Fruit fly (Drosophila melanogaster) whole organism, embryonic: Measurements from ENCODE around the gene CG33158.

Experiments
- Antp ChIP-seq: fragments of 200-800 bp; sonication (Bioruptor generic); optimal IDR thresholded peaks from 3 replicates; lab custom pipeline; 2016; ENCODE audit warnings: missing biosample characterization, missing genetic modification characterization
- CG11504 ChIP-seq: fragments of 200-800 bp; sonication (Bioruptor generic); optimal IDR thresholded peaks from 3 replicates; lab custom pipeline; 2019; ENCODE audit warnings: missing biosample characterization, mild to moderate bottlenecking, missing genetic modification characterization, moderate library complexity
- CG15696 ChIP-seq: fragments of 200-800 bp; sonication (Bioruptor generic); optimal IDR thresholded peaks from 2 replicates; lab custom pipeline; 2019; ENCODE audit warnings: missing biosample characterization, mild to moderate bottlenecking, missing genetic modification characterization, moderate library complexity
- CG17385 ChIP-seq: fragments of 200-800 bp; sonication (Bioruptor generic); optimal IDR thresholded peaks from 3 replicates; lab custom pipeline; 2018; ENCODE audit warnings: missing biosample characterization, mild to moderate bottlenecking, missing genetic modification characterization
- CG2199 ChIP-seq: fragments of 200-800 bp; sonication (Bioruptor generic); IDR thresholded peaks from 3 replicates; pipeline ENCODE4 v1.3.6; 2022; ENCODE audit warnings: missing biosample characterization, missing genetic modification characterization
- CG2678 ChIP-seq: fragments of 200-800 bp; sonication (Bioruptor generic); optimal IDR thresholded peaks from 3 replicates; lab custom pipeline; 2019; ENCODE audit warnings: missing biosample characterization, mild to moderate bottlenecking, missing genetic modification characterization, moderate library complexity
- CG31224 ChIP-seq: fragments of 200-800 bp; sonication (Bioruptor generic); IDR thresholded peaks from 2 replicates; pipeline ENCODE4 v1.3.6; 2022; ENCODE audit warnings: missing biosample characterization, missing genetic modification characterization
- CG3281 ChIP-seq: fragments of 200-800 bp; sonication (Bioruptor generic); optimal IDR thresholded peaks from 3 replicates; lab custom pipeline; 2017; ENCODE audit warnings: missing biosample characterization, mild to moderate bottlenecking, missing genetic modification characterization
- CG34422 ChIP-seq: fragments of 200-800 bp; sonication (Bioruptor generic); IDR thresholded peaks from 3 replicates; pipeline ENCODE4 v1.3.6; 2022; ENCODE audit warnings: missing biosample characterization, missing genetic modification characterization
- CG7928 ChIP-seq: fragments of 200-800 bp; sonication (Bioruptor generic); optimal IDR thresholded peaks from 2 replicates; lab custom pipeline; 2017; ENCODE audit warnings: missing biosample characterization, mild to moderate bottlenecking, missing genetic modification characterization
- HmgZ ChIP-seq: fragments of 200-800 bp; sonication (Bioruptor generic); optimal IDR thresholded peaks from 2 replicates; lab custom pipeline; 2018; ENCODE audit warnings: missing biosample characterization, mild to moderate bottlenecking, missing genetic modification characterization
- Hmr ChIP-seq: fragments of 200-800 bp; sonication (Bioruptor generic); optimal IDR thresholded peaks from 3 replicates; lab custom pipeline; 2017; ENCODE audit warnings: mild to moderate bottlenecking, missing biosample characterization, missing genetic modification reagents, missing genetic modification characterization
- Lpt ChIP-seq: fragments of >200 bp; optimal IDR thresholded peaks from 2 replicates; lab custom pipeline; 2018; ENCODE audit warnings: missing biosample characterization, missing genetic modification characterization
- Med ChIP-seq: fragments of 200-800 bp; sonication (Bioruptor generic); peaks from one replicate; lab custom pipeline; 2016; ENCODE audit warnings: missing biosample characterization, missing genetic modification characterization, mild to moderate bottlenecking, inconsistent platforms, moderate library complexity
- Taf1 ChIP-seq: fragments of 200-800 bp; sonication (Bioruptor generic); IDR thresholded peaks from 2 replicates; pipeline ENCODE4 v1.3.6; 2022; ENCODE audit warnings: missing biosample characterization, missing genetic modification characterization
- ap ChIP-seq: fragments of 200-800 bp; sonication (Bioruptor generic); IDR thresholded peaks from 2 replicates; pipeline ENCODE4 v1.3.6; 2022; ENCODE audit warnings: missing biosample characterization, missing genetic modification characterization
- chinmo ChIP-seq: fragments of 200-800 bp; sonication (Bioruptor generic); IDR thresholded peaks from 4 replicates; pipeline ENCODE4 v1.3.6; 2022; ENCODE audit warnings: missing biosample characterization, missing genetic modification characterization; ENCODE audit not compliant: partially characterized antibody
- da ChIP-seq: fragments of 200-800 bp; sonication (Bioruptor generic); optimal IDR thresholded peaks from 2 replicates; lab custom pipeline; 2016; ENCODE audit warnings: missing biosample characterization, missing genetic modification characterization
- gcm ChIP-seq: fragments of 200-800 bp; sonication (Bioruptor generic); optimal IDR thresholded peaks from 2 replicates; lab custom pipeline; 2019; ENCODE audit warnings: missing biosample characterization, mild to moderate bottlenecking, missing genetic modification characterization, moderate library complexity
- hkb ChIP-seq, 2 experiments: fragments of 200-800 bp in 1 of 2; fragments of >200 bp in 1 of 2; sonication (Bioruptor generic) in 1 of 2; IDR thresholded peaks in 1 of 2; optimal IDR thresholded peaks in 1 of 2; 2 replicates each; pipeline versions ENCODE4 v1.3.6 to Lab custom; 2017 to 2022; ENCODE audit warnings: missing biosample characterization in 1 of 2, missing genetic modification characterization in 1 of 2
- jumu ChIP-seq: fragments of 200-800 bp; sonication (Bioruptor generic); optimal IDR thresholded peaks from 3 replicates; lab custom pipeline; 2016; ENCODE audit warnings: missing biosample characterization, missing genetic modification characterization
- luna ChIP-seq: fragments of 200-800 bp; sonication (Bioruptor generic); optimal IDR thresholded peaks from 2 replicates; lab custom pipeline; 2016; ENCODE audit warnings: missing biosample characterization, missing genetic modification characterization
- nmo ChIP-seq: fragments of 200-800 bp; sonication (Bioruptor generic); optimal IDR thresholded peaks from 2 replicates; lab custom pipeline; 2018; ENCODE audit warnings: missing biosample characterization, mild to moderate bottlenecking, missing genetic modification characterization, moderate library complexity
- nom ChIP-seq: fragments of 200-800 bp; sonication (Bioruptor generic); optimal IDR thresholded peaks from 2 replicates; lab custom pipeline; 2017; ENCODE audit warnings: missing biosample characterization, missing genetic modification characterization, mild to moderate bottlenecking, moderate library complexity, missing genetic modification reagents
- psq ChIP-seq: fragments of 200-800 bp; sonication (Bioruptor generic); optimal IDR thresholded peaks from 2 replicates; lab custom pipeline; 2017; ENCODE audit warnings: missing biosample characterization, missing genetic modification characterization
- salm ChIP-seq: fragments of 200-800 bp; sonication (Bioruptor generic); optimal IDR thresholded peaks from 2 replicates; lab custom pipeline; 2018; ENCODE audit warnings: missing biosample characterization, mild to moderate bottlenecking, missing genetic modification characterization
- schlank ChIP-seq: fragments of 200-800 bp; sonication (Bioruptor generic); optimal IDR thresholded peaks from 2 replicates; lab custom pipeline; 2018; ENCODE audit warnings: missing biosample characterization, mild to moderate bottlenecking, missing genetic modification characterization
- sens ChIP-seq: fragments of 200-800 bp; sonication (Bioruptor generic); peaks from one replicate; lab custom pipeline; 2016; ENCODE audit warnings: missing biosample characterization, missing genetic modification characterization
- sens-2 ChIP-seq: fragments of 200-800 bp; sonication (Bioruptor generic); IDR thresholded peaks from 2 replicates; pipeline ENCODE4 v1.3.6; 2022; ENCODE audit warnings: missing biosample characterization, missing genetic modification characterization
- seq ChIP-seq: fragments of 200-800 bp; sonication (Bioruptor generic); IDR thresholded peaks from 2 replicates; pipeline ENCODE4 v1.3.6; 2022; ENCODE audit warnings: missing biosample characterization, missing genetic modification characterization
- sqz ChIP-seq: fragments of 200-800 bp; sonication (Bioruptor generic); optimal IDR thresholded peaks from 3 replicates; lab custom pipeline; 2018; ENCODE audit warnings: missing biosample characterization, mild to moderate bottlenecking, missing genetic modification characterization
- stc ChIP-seq: fragments of 200-800 bp; sonication (Bioruptor generic); IDR thresholded peaks from 2 replicates; pipeline ENCODE4 v1.3.6; 2022; ENCODE audit warnings: missing biosample characterization, missing genetic modification characterization
- sug ChIP-seq: fragments of 200-800 bp; optimal IDR thresholded peaks from 2 replicates; lab custom pipeline; 2019; ENCODE audit warnings: missing biosample characterization, mild to moderate bottlenecking, missing genetic modification characterization, moderate library complexity
- zen2 ChIP-seq: fragments of 200-800 bp; sonication (Bioruptor generic); IDR thresholded peaks from 3 replicates; pipeline ENCODE4 v1.3.6; 2022; ENCODE audit warnings: missing biosample characterization, missing genetic modification characterization; ENCODE audit not compliant: partially characterized antibody
- zfh1 ChIP-seq: fragments of 200-800 bp; sonication (Bioruptor generic); IDR thresholded peaks from 3 replicates; pipeline ENCODE4 v1.3.6; 2022; ENCODE audit warnings: missing biosample characterization, missing genetic modification characterization

Gene CG33158

dm6 chr3L:16476709-16477119 is 57.3 kb downstream of the CG33158 start (continued):
- TF ChIP-seq nom (GFP tag; lab: Kevin White, UChicago), result peak; percentile 62
- TF ChIP-seq zen2 (GFP tag; lab: Robert Waterston, UW), result no peak
- TF ChIP-seq Lpt (GFP tag; lab: Kevin White, UChicago), result no peak
- peak; percentile 26 for TF ChIP-seq CG2678 (tag; lab: Kevin White, UChicago)
- peak; percentile 16 for TF ChIP-seq nmo (GFP tag; lab: Kevin White, UChicago)

- TF ChIP-seq CG2199 (peak; percentile 71; the same call in 1 of the 3 replicates), CG11504 (tag; lab: Kevin White, UChicago) (peak; percentile 92), ap (GFP tag; lab: Robert Waterston, UW) (no peak), sens (no peak)
Measured at dm6 chr3L:16477134-16477702, 57.8 kb downstream of the CG33158 start.

dm6 chr3L:16477730-16478129 is 58.3 kb downstream of the CG33158 start:
- TF ChIP-seq schlank (tag; lab: Kevin White, UChicago) (no peak), sqz (GFP tag; lab: Kevin White, UChicago) (peak; percentile 33), CG3281 (no peak), chinmo (0 out of 4 replicates have a peak, but pooled peaks have one; percentile 20), hkb (optimal IDR thresholded peaks at IDR 0.05; lab: Kevin White, UChicago) (no peak), hkb (GFP tag; IDR thresholded peaks at IDR 0.05; lab: Robert Waterston, UW) (peak; percentile 39; the same call in 1 of the 2 replicates), nom (GFP tag; lab: Kevin White, UChicago) (peak; percentile 9), HmgZ (tag; lab: Kevin White, UChicago) (no peak), CG11504 (tag; lab: Kevin White, UChicago) (no peak), jumu (GFP tag; lab: Kevin White, UChicago) (no peak), sens (peak; percentile 63), salm (tag; lab: Kevin White, UChicago) (no peak), luna (GFP tag; lab: Kevin White, UChicago) (no peak), sug (no peak), sens-2 (GFP tag; lab: Robert Waterston, UW) (no peak), psq (no peak), CG7928 (GFP tag; lab: Kevin White, UChicago) (no peak), seq (0 out of 2 replicates have a peak, but pooled peaks have one; percentile 26), Antp (GFP tag; lab: Kevin White, UChicago) (no peak), Hmr (peak; percentile 10), CG34422 (0 out of 3 replicates have a peak, but pooled peaks have one; percentile 18), da (GFP tag; lab: Kevin White, UChicago) (no peak), zfh1 (0 out of 3 replicates have a peak, but pooled peaks have one; percentile 26), CG31224 (GFP tag; lab: Robert Waterston, UW) (no peak), Taf1 (GFP tag; lab: Robert Waterston, UW) (no peak), Med (GFP tag; lab: Kevin White, UChicago) (peak; percentile 45), gcm (GFP tag; lab: Kevin White, UChicago) (no peak), stc (GFP tag; lab: Robert Waterston, UW) (peak; percentile 23; the same call in 1 of the 2 replicates), CG17385 (GFP tag; lab: Kevin White, UChicago) (peak; percentile 31), CG15696 (tag; lab: Kevin White, UChicago) (no peak)
